Fruit fly (Drosophila melanogaster) whole organism, prepupa: ENCODE results near the gene Meltrin.

Experiments used
- Blimp-1 ChIP-seq: fragments of 200-800 bp; sonication (Bioruptor generic); optimal IDR thresholded peaks from 3 replicates; lab custom pipeline; 2017; ENCODE audit warnings: missing biosample characterization, missing genetic modification characterization, mild to moderate bottlenecking, moderate library complexity, missing genetic modification reagents
- CG10669 ChIP-seq: fragments of 200-800 bp; sonication (Bioruptor generic); optimal IDR thresholded peaks from 3 replicates; lab custom pipeline; 2018; ENCODE audit warnings: missing biosample characterization, mild to moderate bottlenecking, missing genetic modification characterization, moderate library complexity
- CG11294 ChIP-seq: fragments of 200-800 bp; sonication (Bioruptor generic); IDR thresholded peaks from 2 replicates; pipeline ENCODE4 v1.3.6; 2022; ENCODE audit warnings: missing biosample characterization, missing genetic modification characterization
- CG15336 ChIP-seq: fragments of 200-800 bp; sonication (Bioruptor generic); IDR thresholded peaks from 2 replicates; pipeline ENCODE4 v1.3.6; 2022; ENCODE audit warnings: missing biosample characterization, missing genetic modification characterization
- CG16779 ChIP-seq: fragments of 200-800 bp; sonication (Bioruptor generic); optimal IDR thresholded peaks from 3 replicates; lab custom pipeline; 2017; ENCODE audit warnings: missing biosample characterization, mild to moderate bottlenecking, missing genetic modification characterization
- CG32006 ChIP-seq: fragments of 200-800 bp; sonication (Bioruptor generic); optimal IDR thresholded peaks from 3 replicates; lab custom pipeline; 2017; ENCODE audit warnings: missing biosample characterization, mild to moderate bottlenecking, missing genetic modification characterization
- CG34406 ChIP-seq: fragments of 200-800 bp; sonication (Bioruptor generic); optimal IDR thresholded peaks from 3 replicates; lab custom pipeline; 2016; ENCODE audit warnings: missing biosample characterization, missing genetic modification characterization
- CG3919 ChIP-seq: fragments of 200-800 bp; sonication (Bioruptor generic); optimal IDR thresholded peaks from 3 replicates; lab custom pipeline; 2016; ENCODE audit warnings: missing biosample characterization, missing genetic modification characterization
- CG4318 ChIP-seq: fragments of 200-800 bp; sonication (Bioruptor generic); optimal IDR thresholded peaks from 3 replicates; lab custom pipeline; 2017; ENCODE audit warnings: missing biosample characterization, mild to moderate bottlenecking, missing genetic modification characterization
- CG6163 ChIP-seq: fragments of 200-800 bp; sonication (Bioruptor generic); IDR thresholded peaks from 3 replicates; pipeline ENCODE4 v1.3.6; 2022; ENCODE audit warnings: missing biosample characterization, missing genetic modification characterization
- CG6276 ChIP-seq: fragments of 200-800 bp; sonication (Bioruptor generic); optimal IDR thresholded peaks from 2 replicates; lab custom pipeline; 2017; ENCODE audit warnings: missing biosample characterization, mild to moderate bottlenecking, missing genetic modification characterization
- CG6854 ChIP-seq: fragments of 200-800 bp; sonication (Bioruptor generic); optimal IDR thresholded peaks from 2 replicates; lab custom pipeline; 2017; ENCODE audit warnings: missing biosample characterization, mild to moderate bottlenecking, missing genetic modification characterization
- CG8119 ChIP-seq: fragments of 200-800 bp; sonication (Bioruptor generic); IDR thresholded peaks from 3 replicates; pipeline ENCODE4 v1.3.6; 2022; ENCODE audit warnings: missing biosample characterization, missing genetic modification characterization
- CG8319 ChIP-seq: fragments of 200-800 bp; sonication (Bioruptor generic); optimal IDR thresholded peaks from 3 replicates; lab custom pipeline; 2016; ENCODE audit warnings: missing biosample characterization, missing genetic modification characterization
- CG9139 ChIP-seq: fragments of 200-800 bp; sonication (Bioruptor generic); optimal IDR thresholded peaks from 3 replicates; lab custom pipeline; 2017; ENCODE audit warnings: missing biosample characterization, mild to moderate bottlenecking, missing genetic modification characterization
- Eip75B ChIP-seq: fragments of 200-800 bp; sonication (Bioruptor generic); optimal IDR thresholded peaks from 3 replicates; lab custom pipeline; 2016; ENCODE audit warnings: missing biosample characterization, missing genetic modification characterization
- Eip78C ChIP-seq: fragments of 200-800 bp; sonication (Bioruptor generic); peaks from one replicate; lab custom pipeline; 2016; ENCODE audit warnings: missing biosample characterization, missing genetic modification characterization
- Eip93F ChIP-seq: fragments of 200-800 bp; sonication (Bioruptor generic); optimal IDR thresholded peaks from 2 replicates; lab custom pipeline; 2016; ENCODE audit warnings: missing biosample characterization, mild to moderate bottlenecking, missing genetic modification characterization
- Ets21C ChIP-seq: fragments of 200-800 bp; sonication (Bioruptor generic); optimal IDR thresholded peaks from 3 replicates; lab custom pipeline; 2016; ENCODE audit warnings: missing biosample characterization, missing genetic modification characterization
- Ets96B ChIP-seq: fragments of 200-800 bp; optimal IDR thresholded peaks from 2 replicates; lab custom pipeline; 2019; ENCODE audit warnings: missing biosample characterization, mild to moderate bottlenecking, missing genetic modification characterization, moderate library complexity
- Gug ChIP-seq: fragments of 200-800 bp; sonication (Bioruptor generic); IDR thresholded peaks from 2 replicates; pipeline ENCODE4 v1.3.6; 2022; ENCODE audit warnings: missing biosample characterization, missing genetic modification characterization
- Lpt ChIP-seq: fragments of 200-800 bp; sonication (Bioruptor generic); optimal IDR thresholded peaks from 3 replicates; lab custom pipeline; 2016; ENCODE audit warnings: missing biosample characterization, missing genetic modification characterization
- Sox15 ChIP-seq: fragments of 200-800 bp; sonication (Bioruptor generic); optimal IDR thresholded peaks from 3 replicates; lab custom pipeline; 2016; ENCODE audit warnings: missing biosample characterization, missing genetic modification characterization
- achi ChIP-seq: fragments of 200-800 bp; sonication (Bioruptor generic); optimal IDR thresholded peaks from 3 replicates; lab custom pipeline; 2016; ENCODE audit warnings: missing biosample characterization, missing genetic modification characterization
- acj6 ChIP-seq: fragments of 200-800 bp; sonication (Bioruptor generic); optimal IDR thresholded peaks from 3 replicates; lab custom pipeline; 2016; ENCODE audit warnings: missing biosample characterization, missing genetic modification characterization
- cyc ChIP-seq: fragments of 200-800 bp; sonication (Bioruptor generic); optimal IDR thresholded peaks from 3 replicates; lab custom pipeline; 2016; ENCODE audit warnings: missing biosample characterization, missing genetic modification characterization
- dac ChIP-seq: fragments of 200-800 bp; sonication (Bioruptor generic); optimal IDR thresholded peaks from 2 replicates; lab custom pipeline; 2017; ENCODE audit warnings: missing biosample characterization, mild to moderate bottlenecking, missing genetic modification characterization
- dsx ChIP-seq: fragments of 200-800 bp; optimal IDR thresholded peaks from 3 replicates; lab custom pipeline; 2019; ENCODE audit warnings: missing biosample characterization, mild to moderate bottlenecking, missing genetic modification characterization, moderate library complexity; ENCODE audit not compliant: poor library complexity, severe bottlenecking
- esn ChIP-seq: fragments of 200-800 bp; sonication (Bioruptor generic); optimal IDR thresholded peaks from 2 replicates; lab custom pipeline; 2016; ENCODE audit warnings: missing biosample characterization, mild to moderate bottlenecking, missing genetic modification characterization, moderate library complexity
- fd59A ChIP-seq: fragments of 200-800 bp; sonication (Bioruptor generic); optimal IDR thresholded peaks from 2 replicates; lab custom pipeline; 2017; ENCODE audit warnings: missing biosample characterization, mild to moderate bottlenecking, missing genetic modification characterization, missing genetic modification reagents
- fd85E ChIP-seq: fragments of 200-800 bp; sonication (Bioruptor generic); optimal IDR thresholded peaks from 3 replicates; lab custom pipeline; 2016; ENCODE audit warnings: missing biosample characterization, missing genetic modification characterization
- fkh ChIP-seq: fragments of 200-800 bp; sonication (Bioruptor generic); optimal IDR thresholded peaks from 3 replicates; lab custom pipeline; 2017; ENCODE audit warnings: missing biosample characterization, mild to moderate bottlenecking, missing genetic modification characterization, moderate library complexity
- lz ChIP-seq: fragments of 200-800 bp; sonication (Bioruptor generic); optimal IDR thresholded peaks from 3 replicates; lab custom pipeline; 2016; ENCODE audit warnings: missing biosample characterization, missing genetic modification characterization
- net ChIP-seq: fragments of 200-800 bp; sonication (Bioruptor generic); optimal IDR thresholded peaks from 3 replicates; lab custom pipeline; 2016; ENCODE audit warnings: missing biosample characterization, missing genetic modification characterization
- pdm3 ChIP-seq: fragments of 200-800 bp; sonication (Bioruptor generic); optimal IDR thresholded peaks from 3 replicates; lab custom pipeline; 2016; ENCODE audit warnings: missing biosample characterization, missing genetic modification characterization
- salr ChIP-seq, 2 experiments: fragments of 200-800 bp; sonication (Bioruptor generic); optimal IDR thresholded peaks; 3 replicates each; lab custom pipeline; 2016 to 2018; ENCODE audit warnings: missing biosample characterization in 2 of 2, missing genetic modification characterization in 2 of 2, mild to moderate bottlenecking in 1 of 2
- spab ChIP-seq: fragments of 200-800 bp; sonication (Bioruptor generic); optimal IDR thresholded peaks from 2 replicates; lab custom pipeline; 2017; ENCODE audit warnings: missing biosample characterization, mild to moderate bottlenecking, missing genetic modification characterization, missing genetic modification reagents
- svp ChIP-seq: fragments of 200-800 bp; sonication (Bioruptor generic); peaks from one replicate; lab custom pipeline; 2016; ENCODE audit warnings: missing biosample characterization, missing genetic modification characterization
- topi ChIP-seq: fragments of 200-800 bp; sonication (Bioruptor generic); optimal IDR thresholded peaks from 3 replicates; lab custom pipeline; 2016; ENCODE audit warnings: missing biosample characterization, missing genetic modification characterization
- vri ChIP-seq: fragments of 200-800 bp; sonication (Bioruptor generic); optimal IDR thresholded peaks from 3 replicates; lab custom pipeline; 2016; ENCODE audit warnings: missing biosample characterization, mild to moderate bottlenecking, missing genetic modification characterization

Meltrin gene

DNA sequence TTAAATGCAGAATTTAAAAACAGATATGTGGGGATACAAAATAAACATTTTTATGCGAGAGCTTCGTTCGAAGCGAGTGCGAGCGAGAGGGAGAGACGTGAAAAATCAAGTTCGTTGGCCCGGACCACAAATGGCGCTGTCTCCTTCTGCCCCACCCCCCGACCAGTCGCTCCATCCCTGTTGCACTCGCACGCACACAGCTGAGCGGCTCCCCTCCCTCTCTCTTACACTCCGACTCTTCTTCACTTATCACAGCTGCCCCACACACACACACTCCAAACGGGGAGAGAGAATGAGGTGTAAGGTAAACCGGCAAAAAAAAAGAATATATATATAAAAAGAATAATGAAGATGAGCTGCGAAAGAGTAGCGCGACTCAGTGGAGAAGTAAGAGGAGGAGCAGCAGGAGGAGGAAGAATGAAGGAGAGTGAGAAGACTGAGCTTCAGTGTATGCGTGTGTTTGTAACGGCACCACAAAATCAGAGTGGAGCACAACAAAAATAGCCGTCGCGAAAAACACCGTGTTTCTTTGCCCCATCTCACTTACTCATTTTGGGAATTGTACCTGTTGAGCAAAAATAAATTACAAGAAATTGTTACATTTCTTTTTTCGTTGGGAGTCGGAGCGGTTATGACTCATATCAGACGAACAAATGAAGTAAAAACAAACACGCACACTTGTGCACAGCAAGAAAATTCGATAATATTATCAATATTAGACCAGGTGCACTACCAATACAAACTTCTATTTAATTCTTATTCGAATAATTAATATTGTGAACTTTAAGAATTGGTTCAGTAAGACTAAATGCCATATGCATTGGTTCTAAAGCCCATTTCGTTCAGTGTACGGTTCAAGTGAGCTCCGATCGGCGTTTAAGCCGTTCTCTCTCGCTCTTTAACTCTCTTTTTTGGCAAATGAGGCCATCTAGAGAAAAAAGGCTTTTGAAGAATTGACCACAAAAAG lies 41.1 kb upstream of the Meltrin start (continued):
- TF ChIP-seq Eip75B = peak; percentile 98
- TF ChIP-seq fkh (GFP tag; lab: Kevin White, UChicago) = peak; percentile 75
- TF ChIP-seq pdm3 (GFP tag; lab: Kevin White, UChicago) = peak; percentile 98
- TF ChIP-seq cyc (GFP tag; lab: Kevin White, UChicago) = peak; percentile 98
- peak; percentile 98 for TF ChIP-seq acj6 (GFP tag; lab: Kevin White, UChicago)
- TF ChIP-seq Eip93F (GFP tag; lab: Kevin White, UChicago) = peak; percentile 95
- peak; percentile 95 for TF ChIP-seq Ets96B (tag; lab: Kevin White, UChicago)
- TF ChIP-seq CG34406 (GFP tag; lab: Kevin White, UChicago) = peak; percentile 98
- TF ChIP-seq CG8119 = peak; percentile 98
- peak; percentile 93 to 96 for TF ChIP-seq salr (GFP tag; optimal IDR thresholded peaks at IDR 0.05; lab: Kevin White, UChicago)
- TF ChIP-seq CG3919 = peak; percentile 98
- TF ChIP-seq CG9139 (GFP tag; lab: Kevin White, UChicago) = peak; percentile 77
- TF ChIP-seq esn (GFP tag; lab: Kevin White, UChicago) = peak; percentile 99
- peak; percentile 75 for TF ChIP-seq CG16779 (tag; lab: Kevin White, UChicago)
- TF ChIP-seq dac (GFP tag; lab: Kevin White, UChicago) = peak; percentile 93
- peak; percentile 96 for TF ChIP-seq Lpt (GFP tag; lab: Kevin White, UChicago)
- peak; percentile 95 for TF ChIP-seq CG11294 (GFP tag; lab: Robert Waterston, UW)
- TF ChIP-seq CG32006 = peak; percentile 98
- peak; percentile 92 for TF ChIP-seq spab (GFP tag; lab: Kevin White, UChicago)

DNA sequence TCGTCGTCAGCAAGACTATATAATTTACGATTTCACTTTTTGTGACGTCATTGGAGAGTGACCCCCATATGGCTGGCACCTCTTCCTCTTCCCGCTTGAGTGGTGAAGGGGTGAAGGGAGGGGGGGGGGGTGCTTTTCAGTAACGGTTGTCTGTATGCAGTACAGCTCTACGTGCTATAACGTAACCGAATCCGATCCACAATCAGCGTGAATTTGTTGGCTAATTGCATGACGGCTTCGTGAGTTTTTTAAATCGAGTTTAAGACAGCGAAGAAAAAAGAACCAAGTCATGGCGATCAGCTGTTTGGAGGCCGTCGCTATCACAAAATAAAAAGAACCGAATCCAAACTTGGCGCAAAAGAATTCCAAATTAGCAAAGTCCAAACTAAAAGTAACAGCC lies 39.6 kb upstream of the Meltrin start:
- TF ChIP-seq acj6 (GFP tag; lab: Kevin White, UChicago) = no peak
- peak; percentile 38 for TF ChIP-seq vri (GFP tag; lab: Kevin White, UChicago)

dm6 chr3R:14736001-14736400 lies 38.9 kb upstream of the Meltrin start:
- TF ChIP-seq fd85E (no peak), vri (GFP tag; lab: Kevin White, UChicago) (peak; percentile 18)

- TF ChIP-seq CG10669 (GFP tag; lab: Kevin White, UChicago) = peak; percentile 18
- peak; percentile 10 for TF ChIP-seq achi
- TF ChIP-seq Eip93F (GFP tag; lab: Kevin White, UChicago) = no peak
- TF ChIP-seq CG9139 (GFP tag; lab: Kevin White, UChicago) = no peak
- TF ChIP-seq Ets21C = no peak
- TF ChIP-seq Sox15 = no peak
- no peak for TF ChIP-seq CG16779 (tag; lab: Kevin White, UChicago)
- TF ChIP-seq svp (GFP tag; lab: Kevin White, UChicago) = peak; percentile 46
- TF ChIP-seq dsx (GFP tag; lab: Kevin White, UChicago) = no peak
- no peak for TF ChIP-seq fd59A
- TF ChIP-seq CG32006 = peak; percentile 34
- TF ChIP-seq Ets96B (tag; lab: Kevin White, UChicago) = peak; percentile 40
- no peak for TF ChIP-seq CG6854 (GFP tag; lab: Kevin White, UChicago)
- TF ChIP-seq CG8319 (GFP tag; lab: Kevin White, UChicago) = no peak
- peak; percentile 23 for TF ChIP-seq cyc (GFP tag; lab: Kevin White, UChicago)
- TF ChIP-seq CG6276 (GFP tag; lab: Kevin White, UChicago) = no peak
- 0 out of 2 replicates have a peak, but pooled peaks have one; percentile 29 for TF ChIP-seq CG15336 (GFP tag; lab: Robert Waterston, UW)
- TF ChIP-seq CG3919 = peak; percentile 23
- peak; percentile 2 for TF ChIP-seq CG34406 (GFP tag; lab: Kevin White, UChicago)
- TF ChIP-seq Eip78C = peak; percentile 86
- TF ChIP-seq CG4318 (GFP tag; lab: Kevin White, UChicago) = peak; percentile 1
- TF ChIP-seq Blimp-1 (GFP tag; lab: Kevin White, UChicago) = no peak
- TF ChIP-seq fkh (GFP tag; lab: Kevin White, UChicago) = no peak
- peak; percentile 30 for TF ChIP-seq topi (GFP tag; lab: Kevin White, UChicago)
- TF ChIP-seq vri (GFP tag; lab: Kevin White, UChicago) = no peak
- no peak for TF ChIP-seq Gug
- no peak for TF ChIP-seq salr (GFP tag; optimal IDR thresholded peaks at IDR 0.05; lab: Kevin White, UChicago)
- no peak for TF ChIP-seq net (GFP tag; lab: Kevin White, UChicago)
- TF ChIP-seq lz (GFP tag; lab: Kevin White, UChicago) = no peak
- peak; percentile 51; the same call in 2 of the 3 replicates for TF ChIP-seq CG6163 (GFP tag; lab: Robert Waterston, UW)
Observed at dm6 chr3R:14734623-14735392, 37.7 kb upstream of the Meltrin start.
